Worm (Caenorhabditis elegans) whole organism, L4 larva: Measurements from ENCODE around the gene abf-5.

ENCODE experiments used
- F49E8.2 ChIP-seq: sonication (generic microtip); optimal IDR thresholded peaks from 2 replicates; lab custom pipeline; 2016; ENCODE audit warnings: missing compliant biosample characterization, mild to moderate bottlenecking, missing genetic modification characterization, borderline replicate concordance
- Y105C5A.15 ChIP-seq: fragments of 200-800 bp; sonication (Bioruptor generic); IDR thresholded peaks from 2 replicates; pipeline ENCODE4 v1.3.6; 2022; ENCODE audit warnings: missing genetic modification characterization, missing compliant biosample characterization
- ceh-82 ChIP-seq: sonication (generic microtip); optimal IDR thresholded peaks from 2 replicates; lab custom pipeline; 2017; ENCODE audit warnings: missing biosample characterization, missing genetic modification characterization
- egl-27 ChIP-seq: sonication (generic microtip); optimal IDR thresholded peaks from 3 replicates; lab custom pipeline; 2017; ENCODE audit warnings: missing biosample characterization, missing genetic modification reagents, missing genetic modification characterization
- fkh-10 ChIP-seq: fragments of 150-350 bp; optimal IDR thresholded peaks from 2 replicates; lab custom pipeline; 2014; ENCODE audit warnings: missing biosample characterization, missing genetic modification reagents, missing genetic modification characterization
- lin-13 ChIP-seq: fragments of 150-350 bp; optimal IDR thresholded peaks from 2 replicates; lab custom pipeline; 2014; ENCODE audit warnings: missing biosample characterization, missing genetic modification reagents, missing genetic modification characterization
- lsy-2 ChIP-seq, 2 experiments: fragments of 150-350 bp in 1 of 2; sonication (generic microtip) in 1 of 2; optimal IDR thresholded peaks; 2 replicates each; lab custom pipeline; 2014 to 2017; ENCODE audit warnings: missing biosample characterization in 2 of 2, missing genetic modification characterization in 2 of 2
- pqm-1 ChIP-seq: sonication (generic microtip); optimal IDR thresholded peaks from 2 replicates; lab custom pipeline; 2017; ENCODE audit warnings: missing biosample characterization, missing genetic modification characterization
- unc-62 ChIP-seq, 3 experiments: fragments of 150-350 bp in 1 of 3; sonication (generic microtip); optimal IDR thresholded peaks in 2 of 3; peaks in 1 of 3; 1 replicate in 1 of 3; 2 replicates in 2 of 3; lab custom pipeline; 2014 to 2017; ENCODE audit warnings: missing biosample characterization in 3 of 3, missing genetic modification characterization in 3 of 3, missing genetic modification reagents in 3 of 3, missing genotype in 1 of 3

DNA sequence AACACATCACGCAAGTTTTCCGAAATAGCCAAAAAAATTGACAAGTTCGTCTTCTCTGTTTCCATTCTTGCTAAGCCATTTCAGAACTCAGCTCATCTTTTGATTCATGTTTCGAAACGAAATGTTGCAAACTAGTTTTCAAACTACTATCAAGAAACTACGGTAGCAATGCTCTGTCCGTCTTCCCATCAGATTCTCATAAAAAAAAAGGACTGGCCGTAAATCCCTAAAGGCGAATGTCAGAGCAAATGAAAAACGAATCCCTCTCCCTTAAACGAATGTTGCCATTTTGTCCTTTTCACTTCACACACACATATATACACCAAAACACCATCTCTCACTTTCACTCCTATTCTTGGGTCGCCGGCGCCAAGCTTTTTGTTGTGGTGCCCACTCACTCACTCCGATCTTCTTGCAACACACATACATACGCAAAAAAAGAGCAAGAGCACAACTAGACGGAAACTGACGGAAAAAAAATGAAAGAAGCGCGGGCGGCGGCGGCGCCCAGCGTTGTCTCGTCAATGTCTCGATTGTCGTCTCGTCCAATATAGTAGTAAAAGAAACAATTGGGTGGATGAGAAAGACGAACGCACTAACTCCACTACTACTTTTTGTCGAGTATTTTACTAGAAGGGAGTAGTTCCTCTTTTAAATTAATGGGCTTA, 35.2 kb downstream of the abf-5 start:
- no peak for TF ChIP-seq lsy-2 (tag; optimal IDR thresholded peaks at IDR 0.05; lab: Kevin White, UChicago)
- no peak for TF ChIP-seq lin-13
- TF ChIP-seq Y105C5A.15 = no peak
- TF ChIP-seq unc-62 (GFP tag; optimal IDR thresholded peaks at IDR 0.05 in 1 of 2; lab: Kevin White, UChicago) = peak in 1 of 2 experiments; percentile 97
- no peak for TF ChIP-seq unc-62 (tag; optimal IDR thresholded peaks at IDR 0.05; lab: Kevin White, UChicago)
- TF ChIP-seq egl-27 (tag; lab: Kevin White, UChicago) = no peak
- no peak for TF ChIP-seq fkh-10 (GFP tag; lab: Kevin White, UChicago)
- TF ChIP-seq pqm-1 = no peak
- no peak for TF ChIP-seq F49E8.2
- no peak for TF ChIP-seq ceh-82 (tag; lab: Kevin White, UChicago)
